Fruit fly (Drosophila melanogaster): ENCODE data around the gene SH3PX1.
A peak's percentile ranks its signal among the peaks of the same experiment; 100 is the strongest.

SH3PX1 gene

DNA sequence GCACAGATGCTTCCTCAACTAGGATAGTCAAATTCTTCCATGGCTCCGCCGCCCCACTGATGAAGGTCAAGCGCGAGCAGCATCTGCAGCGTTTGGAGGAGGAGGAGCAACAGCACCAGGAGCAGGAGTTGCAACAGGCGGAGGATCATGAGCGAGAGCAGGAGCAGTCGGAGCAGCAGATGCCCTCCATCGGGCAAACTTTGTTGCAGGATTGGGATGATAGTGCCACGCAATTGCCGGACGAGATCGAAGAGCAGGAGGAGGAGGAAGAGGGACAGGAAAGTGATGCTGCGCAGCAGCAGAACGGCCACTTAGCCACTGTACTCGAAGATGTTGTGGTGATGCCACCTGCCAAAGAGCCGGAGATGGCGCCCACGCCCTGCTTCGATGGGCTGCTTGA lies 8.0 kb downstream of the SH3PX1 start:
- TF ChIP-seq Ets65A (GFP tag) (peak; percentile 92), pros (GFP tag; optimal IDR thresholded peaks at IDR 0.05) (no peak), gfzf (GFP tag; optimal IDR thresholded peaks at IDR 0.05) (no peak), lbe (GFP tag; optimal IDR thresholded peaks at IDR 0.05) (no peak), CG5180 (GFP tag; optimal IDR thresholded peaks at IDR 0.05) (no peak), CG12744 (GFP tag; optimal IDR thresholded peaks at IDR 0.05) (no peak), HmgZ (tag; optimal IDR thresholded peaks at IDR 0.05) (no peak), CG11504 (tag; optimal IDR thresholded peaks at IDR 0.05) (no peak), Med (GFP tag) (peak; percentile 4), rib (GFP tag; IDR thresholded peaks at IDR 0.05) (no peak), odd (GFP tag; optimal IDR thresholded peaks at IDR 0.05) (no peak), Max (GFP tag; optimal IDR thresholded peaks at IDR 0.05) (no peak), Side (GFP tag; optimal IDR thresholded peaks at IDR 0.05) (no peak)

DNA sequence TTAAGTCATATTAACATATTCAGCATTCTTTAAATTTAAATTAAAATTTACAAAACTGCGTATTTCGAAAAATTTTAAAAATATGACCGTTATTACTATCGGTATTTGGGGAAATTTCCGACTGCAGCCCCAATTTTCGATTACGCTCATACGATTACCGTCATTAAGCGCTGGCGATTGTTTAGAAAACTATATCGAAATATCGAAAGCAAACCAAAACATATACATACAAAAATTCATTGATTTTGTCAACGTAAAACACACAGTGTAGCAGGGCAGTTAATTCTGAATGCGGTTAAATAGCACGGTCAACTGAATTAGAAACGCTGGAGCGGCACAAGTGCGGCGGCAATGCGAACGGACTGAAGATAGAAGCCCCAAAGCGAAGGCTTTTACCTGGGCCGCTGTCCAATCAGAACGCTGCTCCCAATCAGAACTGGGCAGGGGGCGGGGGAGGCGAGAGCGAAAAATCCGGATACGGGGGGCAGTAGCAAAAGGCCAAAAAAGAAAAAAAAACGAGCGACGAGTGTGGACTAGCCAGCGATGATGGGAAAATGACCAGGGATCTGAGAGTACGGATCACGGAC lies 9.4 kb downstream of the SH3PX1 start, which contains the start of gene CG16711:
TSS of gene CG16711 (plus strand) at position 170 of the 587 bp plus-strand sequence.
- no peak for TF ChIP-seq CrebB (tag; optimal IDR thresholded peaks at IDR 0.05)
- no peak for TF ChIP-seq CG10321 (GFP tag; IDR thresholded peaks at IDR 0.05)
- TF ChIP-seq fd3F (GFP tag; optimal IDR thresholded peaks at IDR 0.05): no peak
- peak; percentile 17 for TF ChIP-seq CG17829 (tag; optimal IDR thresholded peaks at IDR 0.05)
- no peak for TF ChIP-seq CG6689 (GFP tag; IDR thresholded peaks at IDR 0.05)
- TF ChIP-seq sqz (GFP tag; optimal IDR thresholded peaks at IDR 0.05): no peak
- no peak for TF ChIP-seq CG10654 (GFP tag; optimal IDR thresholded peaks at IDR 0.05)
- no peak for TF ChIP-seq Atf3 (GFP tag; optimal IDR thresholded peaks at IDR 0.05)
- TF ChIP-seq CTCF (GFP tag; optimal IDR thresholded peaks at IDR 0.05): no peak
- no peak for TF ChIP-seq dati (GFP tag; IDR thresholded peaks at IDR 0.05)
- TF ChIP-seq CkIIα-i1 (GFP tag; IDR thresholded peaks at IDR 0.05): no peak
- TF ChIP-seq pho (GFP tag; optimal IDR thresholded peaks at IDR 0.05): no peak
- TF ChIP-seq CG2712 (tag; optimal IDR thresholded peaks at IDR 0.05): peak; percentile 15
- TF ChIP-seq knrl (GFP tag; IDR thresholded peaks at IDR 0.05; ENCODE audit: partially characterized antibody): peak; percentile 90
- peak; percentile 21 for TF ChIP-seq zen (tag; optimal IDR thresholded peaks at IDR 0.05)
- no peak for TF ChIP-seq CG18262 (tag; optimal IDR thresholded peaks at IDR 0.05)
- no peak for TF ChIP-seq CG6765 (GFP tag; optimal IDR thresholded peaks at IDR 0.05)
- TF ChIP-seq E2f2 (GFP tag; IDR thresholded peaks at IDR 0.05): peak; percentile 64
- TF ChIP-seq zfh1 (GFP tag; IDR thresholded peaks at IDR 0.05): 0 out of 3 replicates have a peak, but pooled peaks have one; percentile 21
- TF ChIP-seq HmgZ (tag; optimal IDR thresholded peaks at IDR 0.05): peak; percentile 24
- no peak for TF ChIP-seq HmgD (GFP tag; optimal IDR thresholded peaks at IDR 0.05)
- TF ChIP-seq zf30C (GFP tag; optimal IDR thresholded peaks at IDR 0.05): no peak
- TF ChIP-seq CG8765 (GFP tag; IDR thresholded peaks at IDR 0.05): no peak
- no peak for TF ChIP-seq CG12942 (GFP tag; optimal IDR thresholded peaks at IDR 0.05)
- TF ChIP-seq CG34224 (GFP tag; IDR thresholded peaks at IDR 0.05; ENCODE audit: partially characterized antibody): peak; percentile 96
- no peak for TF ChIP-seq dm (GFP tag; optimal IDR thresholded peaks at IDR 0.05)
- no peak for TF ChIP-seq luna (GFP tag; optimal IDR thresholded peaks at IDR 0.05)
- no peak for TF ChIP-seq CG13424 (tag; optimal IDR thresholded peaks at IDR 0.05)
- no peak for TF ChIP-seq CG1233 (GFP tag; optimal IDR thresholded peaks at IDR 0.05)
- TF ChIP-seq usp (GFP tag; optimal IDR thresholded peaks at IDR 0.05): no peak
- TF ChIP-seq tin (GFP tag; optimal IDR thresholded peaks at IDR 0.05): no peak
- no peak for TF ChIP-seq ken (GFP tag; IDR thresholded peaks at IDR 0.05)
- TF ChIP-seq CG11456 (GFP tag; IDR thresholded peaks at IDR 0.05): no peak
- no peak for TF ChIP-seq bab2 (GFP tag; optimal IDR thresholded peaks at IDR 0.05)
- no peak for TF ChIP-seq CG8281 (tag; optimal IDR thresholded peaks at IDR 0.05)
- peak; percentile 9 for TF ChIP-seq Sin3A (optimal IDR thresholded peaks at IDR 0.05)
- no peak for TF ChIP-seq CG8478 (optimal IDR thresholded peaks at IDR 0.05)
- TF ChIP-seq sens (GFP tag): peak; percentile 86
- no peak for TF ChIP-seq sr (GFP tag; IDR thresholded peaks at IDR 0.05)
- no peak for TF ChIP-seq Rfx (GFP tag; IDR thresholded peaks at IDR 0.05)

Measured in whole organism, embryonic.